Worm (Caenorhabditis elegans): ENCODE data around the gene trp-2.
"Not testable (repeated sequence)": the region's sequence is repeated elsewhere in the genome, so short reads cannot be mapped to it uniquely, and the experiment has no call there.

DNA sequence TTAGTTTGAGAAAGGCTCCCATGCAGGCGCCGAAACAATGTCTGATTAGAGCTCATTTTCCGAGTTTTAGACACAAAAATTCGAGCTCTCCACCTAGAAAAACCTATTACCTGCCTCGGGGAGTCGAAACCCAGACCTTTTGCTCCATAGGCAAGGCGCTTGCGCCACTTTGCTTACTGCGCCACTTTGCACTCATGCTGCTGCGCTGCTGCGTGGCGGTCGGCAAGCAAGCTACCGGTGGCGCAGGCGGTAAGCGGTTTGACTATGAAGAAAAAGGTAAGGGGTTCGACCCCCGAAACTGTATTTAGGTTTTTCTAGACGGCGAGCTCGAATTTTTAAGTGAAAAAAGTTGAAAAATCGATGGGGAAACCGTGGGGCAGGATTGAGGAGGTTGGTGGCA, 17.4 kb downstream of the trp-2 start:
- TF ChIP-seq jun-1 (tag; optimal IDR thresholded peaks at IDR 0.05); pqm-1 (tag; optimal IDR thresholded peaks at IDR 0.05); hlh-30 (tag; optimal IDR thresholded peaks at IDR 0.05; ENCODE audit: insufficient read depth); snpc-4 (tag; optimal IDR thresholded peaks at IDR 0.05): not testable (repeated sequence)
